Worm (Caenorhabditis elegans) whole organism, late embryonic: Measurements from ENCODE around the gene abu-1.

Experiments
- F13H6.1 ChIP-seq: sonication (generic microtip); optimal IDR thresholded peaks from 2 replicates; lab custom pipeline; 2016; ENCODE audit warnings: missing genetic modification characterization, missing compliant biosample characterization
- K02D7.2 ChIP-seq: sonication (generic microtip); optimal IDR thresholded peaks from 2 replicates; lab custom pipeline; 2017; ENCODE audit warnings: mild to moderate bottlenecking, missing genetic modification characterization, missing compliant biosample characterization
- K09A11.1 ChIP-seq: sonication (generic microtip); optimal IDR thresholded peaks from 2 replicates; lab custom pipeline; 2017; ENCODE audit warnings: antibody characterized with exemption, mild to moderate bottlenecking, missing genetic modification characterization, missing compliant biosample characterization; ENCODE audit not compliant: insufficient read depth
- Y22D7AL.16 ChIP-seq: sonication (generic microtip); optimal IDR thresholded peaks from 2 replicates; lab custom pipeline; 2016; ENCODE audit warnings: missing genetic modification characterization, missing compliant biosample characterization
- ahr-1 ChIP-seq: sonication (generic microtip); optimal IDR thresholded peaks from 2 replicates; lab custom pipeline; 2016; ENCODE audit warnings: missing genetic modification characterization, missing compliant biosample characterization
- ama-1 ChIP-seq: fragments of 150-350 bp; optimal IDR thresholded peaks from 2 replicates; lab custom pipeline; 2014
- ceh-14 ChIP-seq: sonication (generic microtip); optimal IDR thresholded peaks from 2 replicates; lab custom pipeline; 2016; ENCODE audit warnings: missing genotype, missing genetic modification characterization, missing compliant biosample characterization
- ceh-18 ChIP-seq: sonication (generic microtip); optimal IDR thresholded peaks from 2 replicates; lab custom pipeline; 2016; ENCODE audit warnings: missing genetic modification characterization, missing compliant biosample characterization
- ceh-19 ChIP-seq: fragments of 200-800 bp; sonication (Bioruptor generic); optimal IDR thresholded peaks from 2 replicates; lab custom pipeline; 2018; ENCODE audit warnings: mild to moderate bottlenecking, missing genetic modification characterization, missing compliant biosample characterization
- ceh-2 ChIP-seq: sonication (generic microtip); optimal IDR thresholded peaks from 2 replicates; lab custom pipeline; 2016; ENCODE audit warnings: missing genotype, missing genetic modification characterization, missing compliant biosample characterization
- ceh-22 ChIP-seq: sonication (generic microtip); optimal IDR thresholded peaks from 2 replicates; lab custom pipeline; 2017; ENCODE audit warnings: missing biosample characterization, missing genetic modification characterization
- ceh-24 ChIP-seq: sonication (generic microtip); optimal IDR thresholded peaks from 2 replicates; lab custom pipeline; 2016; ENCODE audit warnings: mild to moderate bottlenecking, missing genetic modification characterization, missing compliant biosample characterization
- ceh-30 ChIP-seq: fragments of 150-350 bp; optimal IDR thresholded peaks from 2 replicates; lab custom pipeline; 2014; ENCODE audit warnings: missing biosample characterization, missing genetic modification characterization
- ceh-31 ChIP-seq: sonication (generic microtip); optimal IDR thresholded peaks from 2 replicates; lab custom pipeline; 2016; ENCODE audit warnings: missing genetic modification characterization, missing compliant biosample characterization
- ceh-45 ChIP-seq: fragments of 200-800 bp; sonication (Bioruptor generic); IDR thresholded peaks from 2 replicates; pipeline ENCODE4 v1.3.6; 2022; ENCODE audit warnings: missing genetic modification reagents, missing genetic modification characterization, missing compliant biosample characterization
- ceh-48 ChIP-seq: sonication (generic microtip); optimal IDR thresholded peaks from 2 replicates; lab custom pipeline; 2016; ENCODE audit warnings: missing genetic modification characterization, inconsistent platforms, missing compliant biosample characterization
- ceh-6 ChIP-seq: fragments of 200-800 bp; sonication (Bioruptor generic); optimal IDR thresholded peaks from 2 replicates; lab custom pipeline; 2018; ENCODE audit warnings: mild to moderate bottlenecking, missing genetic modification characterization, missing compliant biosample characterization
- dve-1 ChIP-seq: sonication (generic microtip); optimal IDR thresholded peaks from 2 replicates; lab custom pipeline; 2017; ENCODE audit warnings: antibody characterized with exemption, mild to moderate bottlenecking, missing genetic modification characterization, missing compliant biosample characterization
- elt-2 ChIP-seq: sonication (generic microtip); optimal IDR thresholded peaks from 2 replicates; lab custom pipeline; 2016; ENCODE audit warnings: missing genetic modification reagents, missing genetic modification characterization, missing compliant biosample characterization
- elt-4 ChIP-seq: sonication (generic microtip); optimal IDR thresholded peaks from 2 replicates; lab custom pipeline; 2016; ENCODE audit warnings: missing genetic modification characterization, missing compliant biosample characterization
- eyg-1 ChIP-seq: sonication (generic microtip); optimal IDR thresholded peaks from 2 replicates; lab custom pipeline; 2016; ENCODE audit warnings: missing genotype, missing genetic modification characterization, missing compliant biosample characterization
- fax-1 ChIP-seq: sonication (generic microtip); optimal IDR thresholded peaks from 2 replicates; lab custom pipeline; 2016; ENCODE audit warnings: missing genotype, missing genetic modification characterization, missing compliant biosample characterization
- fkh-6 ChIP-seq: sonication (generic microtip); optimal IDR thresholded peaks from 2 replicates; lab custom pipeline; 2016; ENCODE audit warnings: missing genetic modification characterization, missing compliant biosample characterization
- hlh-13 ChIP-seq: fragments of 200-800 bp; sonication (Bioruptor generic); optimal IDR thresholded peaks from 2 replicates; lab custom pipeline; 2018; ENCODE audit warnings: mild to moderate bottlenecking, missing genetic modification characterization, missing compliant biosample characterization
- hlh-30 ChIP-seq: sonication (generic microtip); optimal IDR thresholded peaks from 2 replicates; lab custom pipeline; 2017; ENCODE audit warnings: antibody characterized with exemption, missing genetic modification characterization, missing compliant biosample characterization; ENCODE audit not compliant: insufficient read depth
- hlh-8 ChIP-seq: sonication (generic microtip); optimal IDR thresholded peaks from 2 replicates; lab custom pipeline; 2016; ENCODE audit warnings: missing genotype, missing genetic modification characterization, missing compliant biosample characterization
- madf-2 ChIP-seq: sonication (generic microtip); optimal IDR thresholded peaks from 2 replicates; lab custom pipeline; 2017; ENCODE audit warnings: missing genetic modification characterization, missing compliant biosample characterization
- mec-3 ChIP-seq: sonication (generic microtip); optimal IDR thresholded peaks from 2 replicates; lab custom pipeline; 2016; ENCODE audit warnings: borderline replicate concordance, missing genetic modification characterization, missing compliant biosample characterization
- nfya-1 ChIP-seq: sonication (generic microtip); optimal IDR thresholded peaks from 2 replicates; lab custom pipeline; 2017; ENCODE audit warnings: missing genetic modification characterization, mild to moderate bottlenecking, missing compliant biosample characterization, antibody characterized with exemption, moderate library complexity
- pag-3 ChIP-seq: sonication (generic microtip); optimal IDR thresholded peaks from 2 replicates; lab custom pipeline; 2016; ENCODE audit warnings: missing compliant biosample characterization, missing genetic modification characterization, borderline replicate concordance
- pax-1 ChIP-seq: fragments of 150-350 bp; optimal IDR thresholded peaks from 2 replicates; lab custom pipeline; 2014; ENCODE audit warnings: missing biosample characterization, missing genetic modification characterization
- pha-2 ChIP-seq: sonication (generic microtip); optimal IDR thresholded peaks from 2 replicates; lab custom pipeline; 2017; ENCODE audit warnings: mild to moderate bottlenecking, missing genetic modification characterization, missing compliant biosample characterization
- pha-4 ChIP-seq: fragments of 150-350 bp; optimal IDR thresholded peaks from 2 replicates; lab custom pipeline; 2018; ENCODE audit warnings: missing biosample characterization, missing genetic modification reagents, missing genetic modification characterization
- pqm-1 ChIP-seq: sonication (generic microtip); optimal IDR thresholded peaks from 2 replicates; lab custom pipeline; 2016; ENCODE audit warnings: missing genetic modification characterization, missing compliant biosample characterization
- pros-1 ChIP-seq: fragments of 150-350 bp; optimal IDR thresholded peaks from 2 replicates; lab custom pipeline; 2014; ENCODE audit warnings: missing biosample characterization, missing genetic modification reagents, missing genetic modification characterization
- ref-2 ChIP-seq: sonication (generic microtip); optimal IDR thresholded peaks from 2 replicates; lab custom pipeline; 2016; ENCODE audit warnings: missing genetic modification characterization, missing compliant biosample characterization
- sdc-2 ChIP-seq: sonication (generic microtip); optimal IDR thresholded peaks from 2 replicates; lab custom pipeline; 2016; ENCODE audit warnings: missing genotype, missing genetic modification characterization, missing compliant biosample characterization
- sox-2 ChIP-seq: fragments of 200-800 bp; sonication (Bioruptor generic); IDR thresholded peaks from 2 replicates; pipeline ENCODE4 v1.3.6; 2022; ENCODE audit warnings: missing genetic modification reagents, missing genetic modification characterization, missing compliant biosample characterization
- sox-4 ChIP-seq: sonication (generic microtip); optimal IDR thresholded peaks from 2 replicates; lab custom pipeline; 2017; ENCODE audit warnings: mild to moderate bottlenecking, missing genetic modification characterization, inconsistent platforms, missing compliant biosample characterization
- syd-9 ChIP-seq: sonication (generic microtip); optimal IDR thresholded peaks from 2 replicates; lab custom pipeline; 2016; ENCODE audit warnings: mild to moderate bottlenecking, missing genetic modification characterization, moderate library complexity, missing compliant biosample characterization
- tbx-2 ChIP-seq: sonication (generic microtip); optimal IDR thresholded peaks from 2 replicates; lab custom pipeline; 2016; ENCODE audit warnings: missing genetic modification characterization, missing compliant biosample characterization
- tbx-7 ChIP-seq: sonication (generic microtip); optimal IDR thresholded peaks from 2 replicates; lab custom pipeline; 2016; ENCODE audit warnings: missing genotype, missing genetic modification characterization, missing compliant biosample characterization
- ttx-3 ChIP-seq: sonication (generic microtip); optimal IDR thresholded peaks from 2 replicates; lab custom pipeline; 2016; ENCODE audit warnings: missing genetic modification reagents, missing genetic modification characterization, missing compliant biosample characterization
- unc-42 ChIP-seq: sonication (generic microtip); optimal IDR thresholded peaks from 2 replicates; lab custom pipeline; 2016; ENCODE audit warnings: missing genotype, missing genetic modification characterization, missing compliant biosample characterization
- unc-55 ChIP-seq: sonication (generic microtip); optimal IDR thresholded peaks from 2 replicates; lab custom pipeline; 2017; ENCODE audit warnings: missing biosample characterization, missing genetic modification reagents, missing genetic modification characterization

abu-1 gene

ce11 chrV:10399290-10399689 lies 17.7 kb upstream of the abu-1 start:
- TF ChIP-seq unc-55 (no peak), pax-1 (no peak), pha-4 (tag; lab: Kevin White, UChicago) (no peak), dve-1 (tag; lab: Kevin White, UChicago) (no peak), ceh-6 (GFP tag; lab: Kevin White, UChicago) (no peak), pqm-1 (tag; lab: Kevin White, UChicago) (no peak), mec-3 (no peak), elt-2 (peak; percentile 77)

ce11 chrV:10398431-10398830 lies 16.8 kb upstream of the abu-1 start, which contains the start of gene ugt-2:
TSS of gene ugt-2 (plus strand) at chrV:10398801.
- TF ChIP-seq ceh-24 (tag; lab: Kevin White, UChicago) (no peak), ceh-2 (no peak), ceh-31 (tag; lab: Kevin White, UChicago) (no peak), K02D7.2 (tag; lab: Kevin White, UChicago) (no peak), F13H6.1 (no peak), ceh-14 (tag; lab: Kevin White, UChicago) (no peak), ceh-30 (tag; lab: Kevin White, UChicago) (no peak), sox-4 (tag; lab: Kevin White, UChicago) (no peak), sdc-2 (tag; lab: Kevin White, UChicago) (no peak), fkh-6 (tag; lab: Kevin White, UChicago) (no peak), nfya-1 (no peak), hlh-8 (tag; lab: Kevin White, UChicago) (no peak), pqm-1 (tag; lab: Kevin White, UChicago) (no peak), unc-42 (tag; lab: Kevin White, UChicago) (no peak), hlh-30 (tag; lab: Kevin White, UChicago) (no peak), ceh-19 (GFP tag; lab: Kevin White, UChicago) (no peak), pha-2 (tag; lab: Kevin White, UChicago) (no peak)

ce11 chrV:10395173-10395766 lies 13.6 kb upstream of the abu-1 start, which contains the start of the genes col-151 and ugt-1:
TSS of gene col-151 (minus strand) at chrV:10395223.
TSS of gene ugt-1 (plus strand) at chrV:10395663.
- no peak for TF ChIP-seq K09A11.1 (tag; lab: Kevin White, UChicago)
- TF ChIP-seq ref-2 (tag; lab: Kevin White, UChicago) = no peak
- TF ChIP-seq ama-1 (lab: Kevin White, UChicago) = no peak
- TF ChIP-seq ceh-22 (tag; lab: Kevin White, UChicago) = no peak
- TF ChIP-seq sox-2 (GFP tag; lab: Robert Waterston, UW) = no peak
- no peak for TF ChIP-seq syd-9 (tag; lab: Kevin White, UChicago)
- no peak for TF ChIP-seq dve-1 (tag; lab: Kevin White, UChicago)
- TF ChIP-seq ceh-45 (GFP tag; lab: Robert Waterston, UW) = no peak
- TF ChIP-seq elt-4 = no peak
- TF ChIP-seq hlh-30 (tag; lab: Kevin White, UChicago) = no peak
- no peak for TF ChIP-seq ceh-48
- TF ChIP-seq fkh-6 (tag; lab: Kevin White, UChicago) = no peak
- TF ChIP-seq tbx-7 = no peak
- TF ChIP-seq hlh-13 (GFP tag; lab: Kevin White, UChicago) = no peak
- no peak for TF ChIP-seq tbx-2 (tag; lab: Kevin White, UChicago)
- no peak for TF ChIP-seq mec-3

DNA sequence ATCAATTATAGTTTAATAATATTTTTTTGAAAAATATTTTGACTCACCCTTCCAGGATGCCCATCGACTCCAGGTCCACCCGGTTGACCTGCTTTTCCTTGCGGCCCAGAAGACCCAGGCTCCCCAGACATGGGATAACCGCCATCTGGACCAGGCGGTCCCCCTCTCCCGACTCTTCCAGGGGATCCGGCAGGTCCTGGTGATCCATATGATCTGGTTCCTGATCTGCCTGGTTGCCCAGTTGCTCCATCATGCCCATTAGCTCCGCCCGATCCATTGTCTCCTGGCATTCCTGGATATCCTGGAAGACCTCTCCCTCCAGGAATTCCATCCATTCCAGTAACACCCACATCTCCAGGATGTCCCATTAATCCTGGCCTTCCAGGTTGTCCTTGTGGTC lies 12.1 kb upstream of the abu-1 start:
- TF ChIP-seq pag-3 (tag; lab: Kevin White, UChicago) = no peak
- no peak for TF ChIP-seq sox-2 (GFP tag; lab: Robert Waterston, UW)
- TF ChIP-seq fax-1 (tag; lab: Kevin White, UChicago) = no peak
- no peak for TF ChIP-seq tbx-7
- TF ChIP-seq F13H6.1 = no peak
- no peak for TF ChIP-seq hlh-13 (GFP tag; lab: Kevin White, UChicago)
- no peak for TF ChIP-seq ceh-18 (tag; lab: Kevin White, UChicago)
- TF ChIP-seq Y22D7AL.16 = no peak
- no peak for TF ChIP-seq ttx-3 (tag; lab: Kevin White, UChicago)
- no peak for TF ChIP-seq ahr-1
- TF ChIP-seq hlh-8 (tag; lab: Kevin White, UChicago) = no peak
- no peak for TF ChIP-seq ceh-48
- TF ChIP-seq pros-1 (tag; lab: Kevin White, UChicago) = no peak
- no peak for TF ChIP-seq madf-2 (tag; lab: Kevin White, UChicago)
- TF ChIP-seq eyg-1 (tag; lab: Kevin White, UChicago) = no peak
- TF ChIP-seq, all 69 proteins: peak for 0
